Fruit fly (Drosophila melanogaster): ENCODE measurements around the gene Polr2M.

Gene Polr2M

dm6 chr3R:19226137-19226873 lies 3.0 kb upstream of the Polr2M start, which contains the start of gene vib:
TSS of gene vib (minus strand) at chr3R:19226651.
- peak; percentile 75 for TF ChIP-seq CG15336 (GFP tag; IDR thresholded peaks at IDR 0.05)
- TF ChIP-seq OdsH (GFP tag; optimal IDR thresholded peaks at IDR 0.05): no peak
- peak; percentile 16 for TF ChIP-seq topi (GFP tag; optimal IDR thresholded peaks at IDR 0.05)
- no peak for TF ChIP-seq CG9139 (GFP tag; optimal IDR thresholded peaks at IDR 0.05)
- no peak for TF ChIP-seq Hr39 (GFP tag; optimal IDR thresholded peaks at IDR 0.05)
- no peak for TF ChIP-seq CG10669 (GFP tag; optimal IDR thresholded peaks at IDR 0.05)
- peak; percentile 6 for TF ChIP-seq pdm3 (GFP tag; optimal IDR thresholded peaks at IDR 0.05)
- no peak for TF ChIP-seq CG10631 (GFP tag; optimal IDR thresholded peaks at IDR 0.05)
- no peak for TF ChIP-seq spab (GFP tag; optimal IDR thresholded peaks at IDR 0.05)
- peak; percentile 55; the same call in 1 of the 3 replicates for TF ChIP-seq CG8119 (GFP tag; IDR thresholded peaks at IDR 0.05)
- peak; percentile 38 for TF ChIP-seq net (GFP tag; optimal IDR thresholded peaks at IDR 0.05)
- no peak for TF ChIP-seq CG31627 (GFP tag; optimal IDR thresholded peaks at IDR 0.05)
- peak; percentile 61; the same call in 2 of the 3 replicates for TF ChIP-seq CG6163 (GFP tag; IDR thresholded peaks at IDR 0.05)
- no peak for TF ChIP-seq dsx (GFP tag; optimal IDR thresholded peaks at IDR 0.05; ENCODE audit: poor library complexity, severe bottlenecking)
- peak; percentile 3 for TF ChIP-seq Sox102F (GFP tag; optimal IDR thresholded peaks at IDR 0.05)
- TF ChIP-seq CG3032 (tag; optimal IDR thresholded peaks at IDR 0.05): peak; percentile 51
- peak; percentile 6 for TF ChIP-seq Met (GFP tag; optimal IDR thresholded peaks at IDR 0.05)
- peak; percentile 34 for TF ChIP-seq vri (GFP tag; optimal IDR thresholded peaks at IDR 0.05)
- TF ChIP-seq CG6792 (GFP tag; optimal IDR thresholded peaks at IDR 0.05): peak; percentile 13
- peak; percentile 58 for TF ChIP-seq svp (GFP tag)
- peak; percentile 29 for TF ChIP-seq CG8632 (GFP tag; optimal IDR thresholded peaks at IDR 0.05)
- peak; percentile 64 for TF ChIP-seq eg (GFP tag; IDR thresholded peaks at IDR 0.05)
- peak; percentile 48 for TF ChIP-seq Ets96B (tag; optimal IDR thresholded peaks at IDR 0.05)
- peak; percentile 30 for TF ChIP-seq CG3919 (GFP tag; optimal IDR thresholded peaks at IDR 0.05)
- TF ChIP-seq CG11294 (GFP tag; IDR thresholded peaks at IDR 0.05): no peak
- peak; percentile 47 for TF ChIP-seq esn (GFP tag; optimal IDR thresholded peaks at IDR 0.05)
- peak; percentile 35 for TF ChIP-seq CG34406 (GFP tag; optimal IDR thresholded peaks at IDR 0.05)
- TF ChIP-seq Eip78C (GFP tag): peak; percentile 47

dm6 chr3R:19228080-19228479 lies 1.2 kb upstream of the Polr2M start, which contains the start of gene CG11703:
TSS of gene CG11703 (minus strand) at chr3R:19228180.
- no peak for TF ChIP-seq CG6792 (GFP tag; optimal IDR thresholded peaks at IDR 0.05)
- TF ChIP-seq CG3032 (tag; optimal IDR thresholded peaks at IDR 0.05): no peak
- no peak for TF ChIP-seq lz (GFP tag; optimal IDR thresholded peaks at IDR 0.05)
- TF ChIP-seq Sox102F (GFP tag; optimal IDR thresholded peaks at IDR 0.05): no peak
- TF ChIP-seq CG4318 (GFP tag; optimal IDR thresholded peaks at IDR 0.05): no peak
- TF ChIP-seq salr (GFP tag; optimal IDR thresholded peaks at IDR 0.05): no peak
- no peak for TF ChIP-seq CG10631 (GFP tag; optimal IDR thresholded peaks at IDR 0.05)
- TF ChIP-seq Hr4 (GFP tag; optimal IDR thresholded peaks at IDR 0.05): no peak

dm6 chr3R:19238934-19239333 lies 9.7 kb downstream of the Polr2M start:
- TF ChIP-seq fd85E (GFP tag; optimal IDR thresholded peaks at IDR 0.05): no peak
- TF ChIP-seq svp (GFP tag): no peak
- TF ChIP-seq pdm3 (GFP tag; optimal IDR thresholded peaks at IDR 0.05): no peak
- TF ChIP-seq CG31627 (GFP tag; optimal IDR thresholded peaks at IDR 0.05): no peak
- TF ChIP-seq lz (GFP tag; optimal IDR thresholded peaks at IDR 0.05): no peak
- no peak for TF ChIP-seq cyc (GFP tag; optimal IDR thresholded peaks at IDR 0.05)
- TF ChIP-seq esn (GFP tag; optimal IDR thresholded peaks at IDR 0.05): no peak
- no peak for TF ChIP-seq Eip93F (GFP tag; optimal IDR thresholded peaks at IDR 0.05)
- no peak for TF ChIP-seq Sox14 (GFP tag; optimal IDR thresholded peaks at IDR 0.05)
- TF ChIP-seq CG10669 (GFP tag; optimal IDR thresholded peaks at IDR 0.05): no peak
- TF ChIP-seq dsx (GFP tag; optimal IDR thresholded peaks at IDR 0.05; ENCODE audit: poor library complexity, severe bottlenecking): no peak
- TF ChIP-seq acj6 (GFP tag; optimal IDR thresholded peaks at IDR 0.05): no peak
- no peak for TF ChIP-seq dac (GFP tag; optimal IDR thresholded peaks at IDR 0.05)
- no peak for TF ChIP-seq CG6792 (GFP tag; optimal IDR thresholded peaks at IDR 0.05)
- no peak for TF ChIP-seq Hr4 (GFP tag; optimal IDR thresholded peaks at IDR 0.05)
- TF ChIP-seq fkh (GFP tag; optimal IDR thresholded peaks at IDR 0.05): no peak
- no peak for TF ChIP-seq CG32006 (GFP tag; optimal IDR thresholded peaks at IDR 0.05)
- TF ChIP-seq CG8119 (GFP tag; IDR thresholded peaks at IDR 0.05): no peak
